Fruit fly (Drosophila melanogaster): Measurements from ENCODE around the gene CG13369.
"Not testable (repeated sequence)": the region's sequence is repeated elsewhere in the genome, so short reads cannot be mapped to it uniquely, and the experiment has no call there.

The CG13369 gene

dm6 chrX:635495-636142 lies 12.4 kb downstream of the CG13369 start, which contains the start of gene Dredd:
Dredd (minus strand) TSS chrX:635545.
- TF ChIP-seq D1 (tag; optimal IDR thresholded peaks at IDR 0.05) (no peak), fd96Ca (GFP tag; IDR thresholded peaks at IDR 0.05) (no peak), Snoo (tag; optimal IDR thresholded peaks at IDR 0.05) (no peak), CG8301 (tag; optimal IDR thresholded peaks at IDR 0.05) (no peak), CG17806 (tag; optimal IDR thresholded peaks at IDR 0.05) (no peak), EcR (GFP tag; optimal IDR thresholded peaks at IDR 0.05) (no peak), CG8159 (tag; optimal IDR thresholded peaks at IDR 0.05) (no peak), CG34367 (tag; optimal IDR thresholded peaks at IDR 0.05) (no peak), CG12605 (GFP tag; IDR thresholded peaks at IDR 0.05) (no peak), Ets98B (GFP tag; IDR thresholded peaks at IDR 0.05) (no peak), gl (tag; optimal IDR thresholded peaks at IDR 0.05) (no peak)

DNA sequence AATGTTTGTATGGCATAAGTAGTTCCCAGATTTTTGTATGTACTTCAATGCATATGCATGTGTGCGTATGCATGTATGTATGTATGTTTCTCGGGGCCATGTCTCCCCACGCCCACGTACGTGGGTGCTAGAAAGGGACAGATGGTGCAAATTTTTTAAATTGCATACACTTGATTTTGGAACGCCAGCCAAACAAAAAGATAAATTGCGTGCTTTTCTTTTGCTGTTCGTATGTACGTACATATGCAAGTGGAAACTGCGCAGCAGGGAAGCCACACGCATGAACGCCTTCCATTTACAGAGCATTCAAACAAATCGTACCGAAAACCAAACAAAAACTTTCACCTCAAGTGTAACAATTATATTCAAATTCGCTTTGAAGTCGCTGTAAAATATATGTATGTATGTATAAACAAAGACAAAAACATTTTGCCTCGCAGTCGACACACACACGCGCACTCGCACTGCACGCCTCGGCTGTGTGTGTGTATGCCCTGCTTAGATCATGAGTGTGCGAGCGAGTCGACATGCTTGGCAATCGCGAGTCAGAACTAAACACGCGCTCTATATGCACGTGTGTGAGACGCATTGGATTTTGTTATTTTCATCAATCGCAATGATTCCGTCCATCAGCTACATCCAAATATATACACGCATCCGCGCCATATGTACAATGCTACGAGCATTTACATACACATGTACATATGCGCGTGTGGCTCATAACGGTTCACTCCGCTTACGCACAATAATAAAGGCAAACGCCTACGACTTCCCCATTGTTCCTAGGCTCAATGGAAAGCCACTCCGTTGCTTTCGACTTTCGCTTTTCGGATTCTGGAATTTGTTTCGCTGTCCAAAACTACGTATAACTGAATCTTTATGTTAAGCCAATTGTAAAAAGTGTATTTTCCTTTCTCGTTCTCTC lies 13.6 kb downstream of the CG13369 start:
- no peak for TF ChIP-seq CG34367 (tag; optimal IDR thresholded peaks at IDR 0.05)
- peak; percentile 39; the same call in 1 of the 2 replicates for TF ChIP-seq Ets98B (GFP tag; IDR thresholded peaks at IDR 0.05)

- not testable (repeated sequence) for TF ChIP-seq Snoo (tag; optimal IDR thresholded peaks at IDR 0.05); CG15710 (tag; optimal IDR thresholded peaks at IDR 0.05); Pif1B (GFP tag; optimal IDR thresholded peaks at IDR 0.05)
Observed at dm6 chrX:644461-644860, 21.2 kb downstream of the CG13369 start, which contains the start of gene CG13367. CG13367 (plus strand) TSS chrX:644761.

dm6 chrX:646395-647009 lies 23.2 kb downstream of the CG13369 start:
- TF ChIP-seq CG4496 (GFP tag; IDR thresholded peaks at IDR 0.05) = no peak
- TF ChIP-seq CG8159 (tag; optimal IDR thresholded peaks at IDR 0.05) = no peak
- no peak for TF ChIP-seq rn (GFP tag; IDR thresholded peaks at IDR 0.05)
- 0 out of 2 replicates have a peak, but pooled peaks have one; percentile 9 for TF ChIP-seq CG12605 (GFP tag; IDR thresholded peaks at IDR 0.05)
- TF ChIP-seq EcR (GFP tag; optimal IDR thresholded peaks at IDR 0.05) = peak; percentile 92
- TF ChIP-seq CG32121 (GFP tag; IDR thresholded peaks at IDR 0.05) = no peak
- TF ChIP-seq Ets98B (GFP tag; IDR thresholded peaks at IDR 0.05) = no peak
- no peak for TF ChIP-seq CG10348 (GFP tag; IDR thresholded peaks at IDR 0.05)

dm6 chrX:647056-647627 lies 23.9 kb downstream of the CG13369 start, which contains the start of gene Roc1a:
Roc1a (plus strand) TSS chrX:647304.
- TF ChIP-seq D1 (tag; optimal IDR thresholded peaks at IDR 0.05) (no peak), EcR (GFP tag; optimal IDR thresholded peaks at IDR 0.05) (peak; percentile 16), Ets98B (GFP tag; IDR thresholded peaks at IDR 0.05) (peak; percentile 17; the same call in 1 of the 2 replicates)

DNA sequence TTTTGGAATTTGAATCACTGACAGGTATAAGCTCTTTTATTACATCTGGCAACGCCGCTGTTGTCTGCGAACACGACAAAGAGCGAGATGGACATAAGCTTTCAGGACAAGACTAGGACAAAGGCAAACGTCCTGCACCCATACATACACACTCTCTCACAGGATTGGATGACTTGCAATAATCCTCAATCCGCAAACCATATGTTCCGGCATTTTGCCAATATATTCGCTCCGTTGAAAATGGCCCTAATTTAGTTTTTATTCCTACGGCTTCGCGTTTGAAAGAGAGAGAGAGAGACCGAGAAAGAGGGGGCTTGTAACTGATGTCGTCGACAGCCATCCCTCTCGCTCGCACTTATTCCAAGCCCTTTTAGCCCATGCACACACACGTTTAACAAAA lies 31.0 kb downstream of the CG13369 start:
- no peak for TF ChIP-seq CG17806 (tag; optimal IDR thresholded peaks at IDR 0.05)
- TF ChIP-seq CG8159 (tag; optimal IDR thresholded peaks at IDR 0.05) = no peak
- TF ChIP-seq Pif1A (GFP tag; optimal IDR thresholded peaks at IDR 0.05) = no peak
- no peak for TF ChIP-seq CG8301 (tag; optimal IDR thresholded peaks at IDR 0.05)
- TF ChIP-seq CG15710 (tag; optimal IDR thresholded peaks at IDR 0.05) = no peak
- TF ChIP-seq CG13204 (GFP tag; optimal IDR thresholded peaks at IDR 0.05) = no peak
- peak; percentile 47 for TF ChIP-seq EcR (GFP tag; optimal IDR thresholded peaks at IDR 0.05)
- no peak for TF ChIP-seq CG12605 (GFP tag; IDR thresholded peaks at IDR 0.05)

- TF ChIP-seq Pif1A (GFP tag; optimal IDR thresholded peaks at IDR 0.05) (peak; percentile 95), D1 (tag; optimal IDR thresholded peaks at IDR 0.05) (no peak), CG12605 (GFP tag; IDR thresholded peaks at IDR 0.05) (peak; percentile 97), CG10348 (GFP tag; IDR thresholded peaks at IDR 0.05) (peak; percentile 88), Snoo (tag; optimal IDR thresholded peaks at IDR 0.05) (peak; percentile 95), CG4496 (GFP tag; IDR thresholded peaks at IDR 0.05) (peak; percentile 99), EcR (GFP tag; optimal IDR thresholded peaks at IDR 0.05) (no peak), CG13204 (GFP tag; optimal IDR thresholded peaks at IDR 0.05) (no peak), CG9948 (tag; optimal IDR thresholded peaks at IDR 0.05) (peak; percentile 87), CG8301 (tag; optimal IDR thresholded peaks at IDR 0.05) (peak; percentile 93), gl (tag; optimal IDR thresholded peaks at IDR 0.05) (peak; percentile 89), Ets98B (GFP tag; IDR thresholded peaks at IDR 0.05) (peak; percentile 99), Pif1B (GFP tag; optimal IDR thresholded peaks at IDR 0.05) (peak; percentile 94), CG14655 (GFP tag; optimal IDR thresholded peaks at IDR 0.05) (no peak), CG17806 (tag; optimal IDR thresholded peaks at IDR 0.05) (peak; percentile 91), CG15710 (tag; optimal IDR thresholded peaks at IDR 0.05) (peak; percentile 94), CG8159 (tag; optimal IDR thresholded peaks at IDR 0.05) (peak; percentile 90), CG32121 (GFP tag; IDR thresholded peaks at IDR 0.05) (peak; percentile 98), fd96Ca (GFP tag; IDR thresholded peaks at IDR 0.05) (peak; percentile 99), CG34367 (tag; optimal IDR thresholded peaks at IDR 0.05) (peak; percentile 94), rn (GFP tag; IDR thresholded peaks at IDR 0.05) (peak; percentile 91)
Observed at dm6 chrX:654949-655348, 31.7 kb downstream of the CG13369 start.
